Worm (Caenorhabditis elegans) whole organism, L4 larva: ENCODE measurements around the gene gck-4.
A peak's percentile ranks its signal among the peaks of the same experiment; 100 is the strongest.

Experiments
- F10B5.3 ChIP-seq: sonication (generic microtip); optimal IDR thresholded peaks from 2 replicates; lab custom pipeline; 2016; ENCODE audit warnings: mild to moderate bottlenecking, missing genetic modification characterization, missing compliant biosample characterization
- F37D6.2 ChIP-seq: sonication (generic microtip); optimal IDR thresholded peaks from 2 replicates; lab custom pipeline; 2016; ENCODE audit warnings: mild to moderate bottlenecking, missing genetic modification characterization, missing compliant biosample characterization
- F49E8.2 ChIP-seq: sonication (generic microtip); optimal IDR thresholded peaks from 2 replicates; lab custom pipeline; 2016; ENCODE audit warnings: missing compliant biosample characterization, mild to moderate bottlenecking, missing genetic modification characterization, borderline replicate concordance
- Y105C5A.15 ChIP-seq: fragments of 200-800 bp; sonication (Bioruptor generic); IDR thresholded peaks from 2 replicates; pipeline ENCODE4 v1.3.6; 2022; ENCODE audit warnings: missing genetic modification characterization, missing compliant biosample characterization
- Y48G9A.11 ChIP-seq: fragments of 200-800 bp; sonication (Bioruptor generic); IDR thresholded peaks from 2 replicates; pipeline ENCODE4 v1.3.6; 2022; ENCODE audit warnings: missing genetic modification reagents, missing genetic modification characterization, missing compliant biosample characterization
- Y75B8A.6 ChIP-seq: fragments of 200-800 bp; sonication (Bioruptor generic); IDR thresholded peaks from 2 replicates; pipeline ENCODE4 v1.3.6; 2022; ENCODE audit warnings: missing genetic modification reagents, missing genetic modification characterization, missing compliant biosample characterization
- aly-2 ChIP-seq: sonication (generic microtip); optimal IDR thresholded peaks from 2 replicates; lab custom pipeline; 2018; ENCODE audit warnings: missing biosample characterization, missing genetic modification characterization
- ama-1 ChIP-seq: fragments of 150-350 bp; optimal IDR thresholded peaks from 2 replicates; lab custom pipeline; 2014; ENCODE audit warnings: inconsistent platforms, mixed read lengths
- ceh-20 ChIP-seq: fragments of 200-800 bp; sonication (Bioruptor generic); IDR thresholded peaks from 2 replicates; pipeline ENCODE4 v1.3.6; 2022; ENCODE audit warnings: missing genetic modification reagents, missing genetic modification characterization, missing compliant biosample characterization
- ceh-28 ChIP-seq: fragments of 150-350 bp; optimal IDR thresholded peaks from 2 replicates; lab custom pipeline; 2014; ENCODE audit warnings: missing biosample characterization, missing genetic modification reagents, missing genetic modification characterization
- ceh-62 ChIP-seq: sonication (generic microtip); optimal IDR thresholded peaks from 2 replicates; lab custom pipeline; 2017; ENCODE audit warnings: missing biosample characterization, missing genetic modification characterization
- ctbp-1 ChIP-seq: fragments of 200-800 bp; sonication (Bioruptor generic); IDR thresholded peaks from 2 replicates; pipeline ENCODE4 v1.3.6; 2022; ENCODE audit warnings: missing genetic modification reagents, missing genetic modification characterization, missing compliant biosample characterization
- daf-16 ChIP-seq, 3 experiments: sonication (generic microtip); optimal IDR thresholded peaks; 2 replicates each; lab custom pipeline; 2016 to 2017; ENCODE audit warnings: missing genetic modification characterization in 3 of 3, missing genetic modification reagents in 3 of 3, mild to moderate bottlenecking in 2 of 3, missing compliant biosample characterization in 2 of 3, missing biosample characterization in 1 of 3, moderate library complexity in 1 of 3
- dmd-6 ChIP-seq: fragments of 200-800 bp; sonication (Bioruptor generic); IDR thresholded peaks from 2 replicates; pipeline ENCODE4 v1.3.6; 2022; ENCODE audit warnings: missing genetic modification reagents, missing genetic modification characterization, missing compliant biosample characterization
- dmd-8 ChIP-seq: fragments of 200-800 bp; sonication (Bioruptor generic); IDR thresholded peaks from 2 replicates; pipeline ENCODE4 v1.3.6; 2022; ENCODE audit warnings: missing genetic modification characterization, missing compliant biosample characterization
- dpl-1 ChIP-seq: fragments of 150-350 bp; optimal IDR thresholded peaks from 2 replicates; lab custom pipeline; 2014; ENCODE audit warnings: missing biosample characterization, missing genetic modification reagents, missing genetic modification characterization
- dve-1 ChIP-seq: sonication (generic microtip); optimal IDR thresholded peaks from 2 replicates; lab custom pipeline; 2017; ENCODE audit warnings: antibody characterized with exemption, mild to moderate bottlenecking, missing genetic modification characterization, missing compliant biosample characterization; ENCODE audit not compliant: insufficient read depth
- egl-43 ChIP-seq: fragments of 200-800 bp; sonication (Bioruptor generic); IDR thresholded peaks from 2 replicates; pipeline ENCODE4 v1.3.6; 2022; ENCODE audit warnings: missing genetic modification reagents, missing genetic modification characterization, missing compliant biosample characterization
- hlh-11 ChIP-seq: fragments of 200-800 bp; sonication (Bioruptor generic); optimal IDR thresholded peaks from 2 replicates; lab custom pipeline; 2018; ENCODE audit warnings: mild to moderate bottlenecking, missing genetic modification characterization, missing compliant biosample characterization
- hlh-30 ChIP-seq: sonication (generic microtip); optimal IDR thresholded peaks from 2 replicates; lab custom pipeline; 2017; ENCODE audit warnings: antibody characterized with exemption, mild to moderate bottlenecking, missing genetic modification characterization, missing compliant biosample characterization; ENCODE audit not compliant: insufficient read depth
- lim-7 ChIP-seq: fragments of 200-800 bp; sonication (Bioruptor generic); IDR thresholded peaks from 2 replicates; pipeline ENCODE4 v1.3.6; 2022; ENCODE audit warnings: missing genetic modification characterization, missing compliant biosample characterization
- lin-1 ChIP-seq: fragments of 200-800 bp; sonication (Bioruptor generic); IDR thresholded peaks from 2 replicates; pipeline ENCODE4 v1.3.6; 2022; ENCODE audit warnings: missing genetic modification reagents, missing genetic modification characterization, missing compliant biosample characterization
- lin-29 ChIP-seq: fragments of 200-800 bp; sonication (Bioruptor generic); IDR thresholded peaks from 2 replicates; pipeline ENCODE4 v1.3.6; 2022; ENCODE audit warnings: missing genetic modification reagents, missing genetic modification characterization, missing compliant biosample characterization
- lin-38 ChIP-seq: fragments of 200-800 bp; sonication (Bioruptor generic); IDR thresholded peaks from 2 replicates; pipeline ENCODE4 v1.3.6; 2022; ENCODE audit warnings: missing genetic modification reagents, missing genetic modification characterization, missing compliant biosample characterization
- lsy-2 ChIP-seq, 2 experiments: fragments of 150-350 bp in 1 of 2; sonication (generic microtip) in 1 of 2; optimal IDR thresholded peaks; 2 replicates each; lab custom pipeline; 2014 to 2017; ENCODE audit warnings: missing biosample characterization in 2 of 2, missing genetic modification characterization in 2 of 2
- madf-9 ChIP-seq: fragments of 200-800 bp; sonication (Bioruptor generic); conservative IDR thresholded peaks from 2 replicates; pipeline ENCODE4 v1.3.6; 2022; ENCODE audit warnings: missing genetic modification reagents, missing genetic modification characterization, missing compliant biosample characterization
- mep-1 ChIP-seq: fragments of 150-350 bp; sonication (generic microtip); optimal IDR thresholded peaks from 3 replicates; lab custom pipeline; 2014; ENCODE audit warnings: missing biosample characterization, missing genetic modification characterization
- mes-2 ChIP-seq: sonication (generic microtip); optimal IDR thresholded peaks from 2 replicates; lab custom pipeline; 2016; ENCODE audit warnings: missing genotype, mild to moderate bottlenecking, missing genetic modification characterization, missing compliant biosample characterization; ENCODE audit not compliant: poor library complexity, severe bottlenecking
- mxl-2 ChIP-seq: fragments of 200-800 bp; sonication (Bioruptor generic); conservative IDR thresholded peaks from 2 replicates; pipeline ENCODE4 v1.3.6; 2022; ENCODE audit warnings: missing genetic modification reagents, missing genetic modification characterization, missing compliant biosample characterization
- nhr-102 ChIP-seq: sonication (generic microtip); optimal IDR thresholded peaks from 2 replicates; lab custom pipeline; 2016; ENCODE audit warnings: mild to moderate bottlenecking, missing genetic modification characterization, moderate library complexity, missing compliant biosample characterization
- nhr-237 ChIP-seq: sonication (generic microtip); optimal IDR thresholded peaks from 2 replicates; lab custom pipeline; 2017; ENCODE audit warnings: missing biosample characterization, missing genetic modification characterization
- nhr-28 ChIP-seq: fragments of 150-350 bp; optimal IDR thresholded peaks from 2 replicates; lab custom pipeline; 2014; ENCODE audit warnings: missing biosample characterization, missing genetic modification characterization
- nhr-42 ChIP-seq: fragments of 200-800 bp; sonication (Bioruptor generic); IDR thresholded peaks from 2 replicates; pipeline ENCODE4 v1.3.6; 2022; ENCODE audit warnings: missing genetic modification characterization, missing compliant biosample characterization
- pha-4 ChIP-seq, 2 experiments: fragments of 150-350 bp in 1 of 2; fragments of 200-800 bp in 1 of 2; sonication (Bioruptor generic) in 1 of 2; IDR thresholded peaks in 1 of 2; optimal IDR thresholded peaks in 1 of 2; 2 replicates each; pipeline versions ENCODE4 v1.3.6 to Lab custom; 2014 to 2022; ENCODE audit warnings: missing genetic modification characterization in 2 of 2, missing genetic modification reagents in 2 of 2, missing biosample characterization in 1 of 2, missing compliant biosample characterization in 1 of 2
- pqm-1 ChIP-seq: sonication (generic microtip); optimal IDR thresholded peaks from 2 replicates; lab custom pipeline; 2017; ENCODE audit warnings: missing biosample characterization, missing genetic modification characterization
- set-16 ChIP-seq: fragments of 200-800 bp; sonication (Bioruptor generic); IDR thresholded peaks from 2 replicates; pipeline ENCODE4 v1.3.6; 2022; ENCODE audit warnings: missing genetic modification reagents, missing genetic modification characterization, missing compliant biosample characterization
- snpc-1.2 ChIP-seq: fragments of 200-800 bp; sonication (Bioruptor generic); IDR thresholded peaks from 2 replicates; pipeline ENCODE4 v1.3.6; 2022; ENCODE audit warnings: missing genetic modification reagents, missing genetic modification characterization, missing compliant biosample characterization
- snpc-4 ChIP-seq: fragments of 150-350 bp; optimal IDR thresholded peaks from 2 replicates; lab custom pipeline; 2014; ENCODE audit warnings: missing biosample characterization, missing genetic modification characterization
- tag-97 ChIP-seq: fragments of 200-800 bp; sonication (Bioruptor generic); IDR thresholded peaks from 2 replicates; pipeline ENCODE4 v1.3.6; 2022; ENCODE audit warnings: missing genetic modification characterization, missing compliant biosample characterization
- tra-1 ChIP-seq: fragments of 200-800 bp; sonication (Bioruptor generic); IDR thresholded peaks from 2 replicates; pipeline ENCODE4 v1.3.6; 2022; ENCODE audit warnings: missing genetic modification reagents, missing genetic modification characterization, missing compliant biosample characterization
- unc-62 ChIP-seq, 3 experiments: fragments of 150-350 bp in 1 of 3; sonication (generic microtip); optimal IDR thresholded peaks in 2 of 3; peaks in 1 of 3; 1 replicate in 1 of 3; 2 replicates in 2 of 3; lab custom pipeline; 2014 to 2017; ENCODE audit warnings: missing biosample characterization in 3 of 3, missing genetic modification characterization in 3 of 3, missing genetic modification reagents in 3 of 3, missing genotype in 1 of 3
- zfp-2 ChIP-seq: sonication (generic microtip); optimal IDR thresholded peaks from 2 replicates; lab custom pipeline; 2016; ENCODE audit warnings: mild to moderate bottlenecking, missing genetic modification characterization, missing compliant biosample characterization

gck-4 gene

DNA sequence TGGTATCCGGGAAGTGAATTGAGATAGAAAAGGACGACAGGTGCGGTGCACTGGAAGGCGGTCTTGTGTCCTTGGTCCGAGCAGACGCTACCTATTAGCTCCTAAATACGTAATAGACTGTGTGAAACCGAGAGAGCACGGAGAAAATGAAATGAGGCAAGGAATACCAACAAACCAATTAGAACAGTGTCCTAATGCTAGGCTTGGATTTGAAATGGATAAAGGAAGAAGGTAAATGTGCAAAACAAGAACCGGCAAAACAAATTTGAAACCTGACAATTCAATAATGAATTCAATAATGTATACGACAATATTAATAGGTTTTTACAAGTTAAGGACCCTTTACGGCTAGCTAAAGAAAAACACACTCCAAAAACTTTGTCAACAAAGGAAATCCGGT is 8.3 kb upstream of the gck-4 start, which contains the start of gene C04A11.2:
TSS of gene C04A11.2 (minus strand) at position 101 of the 400 bp plus-strand sequence.
- peak in 1 of 2 experiments; percentile 19 for TF ChIP-seq unc-62 (GFP tag; optimal IDR thresholded peaks at IDR 0.05 in 1 of 2; lab: Kevin White, UChicago)
- TF ChIP-seq unc-62 (tag; optimal IDR thresholded peaks at IDR 0.05; lab: Kevin White, UChicago): no peak
- no peak for TF ChIP-seq ceh-28

DNA sequence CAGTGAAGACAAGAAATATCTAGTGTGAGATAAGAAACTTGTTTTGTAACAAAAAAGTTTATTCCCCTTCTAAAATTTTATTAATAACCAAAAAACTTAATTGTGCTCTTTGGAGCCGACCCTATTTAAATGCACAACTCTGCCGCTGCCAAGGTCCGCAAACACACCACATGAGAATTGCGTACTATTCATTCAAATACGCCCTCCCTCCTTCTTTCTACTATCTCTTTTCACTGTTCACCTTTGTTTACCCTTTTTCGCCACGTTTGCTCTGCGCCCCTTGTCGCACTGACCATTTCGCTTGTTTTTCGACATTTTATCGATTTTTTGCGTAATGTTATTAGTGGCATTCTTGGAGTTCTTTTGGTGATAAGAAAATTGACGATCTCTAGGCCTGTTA is 7.4 kb upstream of the gck-4 start:
- TF ChIP-seq hlh-11 (tag; lab: Kevin White, UChicago) (peak; percentile 67), dmd-6 (GFP tag; lab: Robert Waterston, UW) (peak; percentile 10; the same call in 1 of the 2 replicates), nhr-28 (peak; percentile 57), pqm-1 (tag; lab: Kevin White, UChicago) (peak; percentile 39), pha-4 (GFP tag; IDR thresholded peaks at IDR 0.05; lab: Robert Waterston, UW) (peak; percentile 53; the same call in 1 of the 2 replicates), pha-4 (tag; optimal IDR thresholded peaks at IDR 0.05; lab: Kevin White, UChicago) (peak; percentile 65), lin-38 (no peak), Y105C5A.15 (GFP tag; lab: Robert Waterston, UW) (no peak), egl-43 (GFP tag; lab: Robert Waterston, UW) (no peak), mep-1 (tag; lab: Kevin White, UChicago) (peak; percentile 62), zfp-2 (no peak), lsy-2 (tag; optimal IDR thresholded peaks at IDR 0.05; lab: Kevin White, UChicago) (peak in 1 of 2 experiments; percentile 44), dpl-1 (GFP tag; lab: Kevin White, UChicago) (peak; percentile 74), hlh-30 (tag; lab: Kevin White, UChicago) (peak; percentile 5), mes-2 (peak; percentile 63), dve-1 (tag; lab: Kevin White, UChicago) (peak; percentile 75), dmd-8 (GFP tag; lab: Robert Waterston, UW) (no peak), daf-16 (GFP tag; optimal IDR thresholded peaks at IDR 0.05; lab: Kevin White, UChicago) (no peak), daf-16 (tag; optimal IDR thresholded peaks at IDR 0.05; lab: Kevin White, UChicago) (peak; percentile 96)

DNA sequence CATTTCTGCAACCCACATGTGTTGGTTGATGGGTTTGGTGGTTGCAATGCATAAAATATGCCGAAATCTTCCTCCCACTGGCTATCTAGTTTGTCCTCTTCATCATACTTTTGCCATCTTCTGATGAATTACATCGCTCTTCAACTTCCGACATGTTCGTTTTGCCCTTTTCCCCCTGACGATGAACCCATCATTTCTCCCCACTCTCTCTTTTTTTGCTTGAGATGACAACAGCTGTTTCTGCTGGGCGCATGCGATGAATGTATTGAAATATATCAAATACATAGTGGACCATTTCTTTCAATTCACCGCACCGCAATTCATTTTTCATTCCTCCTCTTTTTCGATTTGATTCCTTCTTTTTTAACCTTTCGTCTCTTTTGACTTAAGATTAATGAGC is 6.0 kb upstream of the gck-4 start:
- TF ChIP-seq nhr-237 (tag; lab: Kevin White, UChicago) (no peak), lsy-2 (tag; optimal IDR thresholded peaks at IDR 0.05; lab: Kevin White, UChicago) (peak in 1 of 2 experiments; percentile 2), mxl-2 (GFP tag; lab: Robert Waterston, UW) (no peak), tra-1 (GFP tag; lab: Robert Waterston, UW) (0 out of 2 replicates have a peak, but pooled peaks have one; percentile 32)
- TF ChIP-seq, all 104 proteins: peak for 2

DNA sequence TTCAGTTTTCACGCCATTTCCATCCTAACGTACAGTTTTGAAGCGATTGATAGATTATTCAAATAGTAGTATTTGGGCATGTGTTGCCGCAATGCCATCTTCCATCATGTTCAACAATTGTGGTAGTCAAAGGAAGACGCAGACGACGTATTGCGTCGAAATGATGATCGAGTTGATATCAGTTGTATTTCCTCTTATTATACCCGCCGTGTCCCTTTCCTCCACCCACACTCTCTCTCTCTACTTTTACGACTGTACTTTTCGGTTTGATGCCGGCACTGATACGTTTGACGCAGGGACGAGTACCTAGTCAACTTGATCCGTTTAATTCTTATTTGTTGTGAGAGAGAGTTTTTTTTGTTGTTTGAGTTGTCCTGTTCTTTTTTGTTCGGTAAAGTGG is 4.4 kb upstream of the gck-4 start:
- TF ChIP-seq snpc-4 (no peak), lin-1 (GFP tag; lab: Robert Waterston, UW) (no peak), hlh-11 (tag; lab: Kevin White, UChicago) (peak; percentile 61), nhr-28 (peak; percentile 76), Y48G9A.11 (GFP tag; lab: Robert Waterston, UW) (no peak), F49E8.2 (tag; lab: Kevin White, UChicago) (no peak), ceh-62 (no peak), nhr-42 (no peak), madf-9 (GFP tag; lab: Robert Waterston, UW) (no peak), ama-1 (lab: Kevin White, UChicago) (no peak), lin-29 (GFP tag; lab: Robert Waterston, UW) (no peak), aly-2 (tag; lab: Kevin White, UChicago) (no peak), pha-4 (GFP tag; IDR thresholded peaks at IDR 0.05; lab: Robert Waterston, UW) (no peak), pha-4 (tag; optimal IDR thresholded peaks at IDR 0.05; lab: Kevin White, UChicago) (no peak), F37D6.2 (tag; lab: Kevin White, UChicago) (no peak), set-16 (no peak), mes-2 (peak; percentile 39), nhr-102 (tag; lab: Kevin White, UChicago) (no peak), dve-1 (tag; lab: Kevin White, UChicago) (peak; percentile 56), tag-97 (GFP tag; lab: Robert Waterston, UW) (no peak), lim-7 (GFP tag; lab: Robert Waterston, UW) (no peak), hlh-30 (tag; lab: Kevin White, UChicago) (peak; percentile 5), Y75B8A.6 (GFP tag; lab: Robert Waterston, UW) (no peak), snpc-1.2 (GFP tag; lab: Robert Waterston, UW) (no peak), ceh-20 (GFP tag; lab: Robert Waterston, UW) (no peak), F10B5.3 (tag; lab: Kevin White, UChicago) (no peak), ctbp-1 (GFP tag; lab: Robert Waterston, UW) (no peak), nhr-237 (tag; lab: Kevin White, UChicago) (no peak)
